Worm (Caenorhabditis elegans): ENCODE measurements around the gene mps-2.

DNA sequence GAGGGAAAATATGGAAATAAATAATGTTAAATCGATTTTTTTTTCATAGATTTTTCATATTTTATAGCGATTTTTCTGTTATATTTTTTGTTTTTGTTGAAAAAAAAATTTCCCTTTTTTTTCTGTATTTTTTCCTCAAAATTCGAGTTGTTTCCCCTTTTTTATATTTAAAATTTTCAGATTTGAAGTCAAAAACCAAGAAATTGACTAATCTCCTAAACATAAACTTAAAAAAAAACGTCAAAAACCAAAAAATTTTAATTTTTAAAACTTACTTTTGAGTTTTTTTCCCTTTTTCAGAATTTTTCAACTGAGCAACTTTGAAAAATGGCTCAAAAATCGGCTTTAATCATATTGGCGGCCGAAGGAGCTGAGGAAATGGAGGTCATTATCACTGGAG is 21.7 kb downstream of the mps-2 start, which contains the start of gene djr-1.1:
- TF ChIP-seq tbx-37 (GFP tag; conservative IDR thresholded peaks at IDR 0.05) (no peak), hmg-4 (GFP tag; optimal IDR thresholded peaks at IDR 0.05) (no peak), ama-1 (optimal IDR thresholded peaks at IDR 0.05) (no peak), scrt-1 (GFP tag; IDR thresholded peaks at IDR 0.05) (no peak), ceh-13 (GFP tag; optimal IDR thresholded peaks at IDR 0.05) (no peak), aly-1 (tag; optimal IDR thresholded peaks at IDR 0.05) (no peak), flt-1 (GFP tag; IDR thresholded peaks at IDR 0.05) (no peak), tra-4 (tag; optimal IDR thresholded peaks at IDR 0.05) (no peak), hmbx-1 (tag; optimal IDR thresholded peaks at IDR 0.05) (no peak), B0310.2 (tag; optimal IDR thresholded peaks at IDR 0.05) (no peak), ceh-36 (tag; optimal IDR thresholded peaks at IDR 0.05) (no peak), F13C5.2 (tag; optimal IDR thresholded peaks at IDR 0.05) (no peak)
